Worm (Caenorhabditis elegans): ENCODE results near the gene F26G1.9.

DNA sequence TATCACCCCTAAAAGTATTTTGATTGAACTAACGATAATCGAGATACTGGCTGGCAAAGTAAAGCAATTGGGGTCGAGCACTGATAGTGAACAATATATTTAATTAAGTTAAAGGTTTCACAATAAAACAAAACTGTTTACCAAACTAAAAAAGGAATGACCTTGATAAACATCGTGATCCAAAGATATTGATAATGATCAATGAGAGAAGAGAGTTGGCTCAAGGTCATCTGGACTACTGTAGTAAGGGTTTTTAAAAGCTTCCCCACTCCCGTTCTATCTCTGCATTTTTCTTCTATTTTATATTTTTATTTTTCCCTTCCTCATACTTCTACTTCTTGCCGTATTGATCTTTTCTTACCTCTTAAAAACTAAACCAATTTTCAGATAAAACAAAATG lies 24.2 kb downstream of the F26G1.9 start, which contains the start of gene F41C3.2:
- TF ChIP-seq nhr-28 (tag; optimal IDR thresholded peaks at IDR 0.05), result no peak
- no peak for TF ChIP-seq mdl-1 (tag; optimal IDR thresholded peaks at IDR 0.05)
- no peak for TF ChIP-seq skn-1 (tag; optimal IDR thresholded peaks at IDR 0.05)
- TF ChIP-seq lsy-2 (tag; optimal IDR thresholded peaks at IDR 0.05), result peak in 1 of 2 experiments; percentile 58
- TF ChIP-seq nhr-19 (GFP tag; conservative IDR thresholded peaks at IDR 0.05), result no peak; the same call in 1 of the 2 replicates
- no peak for TF ChIP-seq nhr-84 (tag; optimal IDR thresholded peaks at IDR 0.05)
- no peak for TF ChIP-seq fkh-10 (GFP tag; optimal IDR thresholded peaks at IDR 0.05)
- TF ChIP-seq mep-1 (tag; optimal IDR thresholded peaks at IDR 0.05), result no peak
- TF ChIP-seq ama-1 (optimal IDR thresholded peaks at IDR 0.05), result no peak
